Worm (Caenorhabditis elegans) whole organism, L4 larva: Measurements from ENCODE around the gene unc-10.
A peak's percentile ranks its signal among the peaks of the same experiment; 100 is the strongest.

Experiments
- ceh-82 ChIP-seq: sonication (generic microtip); optimal IDR thresholded peaks from 2 replicates; lab custom pipeline; 2017; ENCODE audit warnings: missing biosample characterization, missing genetic modification characterization
- nhr-28 ChIP-seq: fragments of 150-350 bp; optimal IDR thresholded peaks from 2 replicates; lab custom pipeline; 2014; ENCODE audit warnings: missing biosample characterization, missing genetic modification characterization
- tag-97 ChIP-seq: fragments of 200-800 bp; sonication (Bioruptor generic); IDR thresholded peaks from 2 replicates; pipeline ENCODE4 v1.3.6; 2022; ENCODE audit warnings: missing genetic modification characterization, missing compliant biosample characterization

DNA sequence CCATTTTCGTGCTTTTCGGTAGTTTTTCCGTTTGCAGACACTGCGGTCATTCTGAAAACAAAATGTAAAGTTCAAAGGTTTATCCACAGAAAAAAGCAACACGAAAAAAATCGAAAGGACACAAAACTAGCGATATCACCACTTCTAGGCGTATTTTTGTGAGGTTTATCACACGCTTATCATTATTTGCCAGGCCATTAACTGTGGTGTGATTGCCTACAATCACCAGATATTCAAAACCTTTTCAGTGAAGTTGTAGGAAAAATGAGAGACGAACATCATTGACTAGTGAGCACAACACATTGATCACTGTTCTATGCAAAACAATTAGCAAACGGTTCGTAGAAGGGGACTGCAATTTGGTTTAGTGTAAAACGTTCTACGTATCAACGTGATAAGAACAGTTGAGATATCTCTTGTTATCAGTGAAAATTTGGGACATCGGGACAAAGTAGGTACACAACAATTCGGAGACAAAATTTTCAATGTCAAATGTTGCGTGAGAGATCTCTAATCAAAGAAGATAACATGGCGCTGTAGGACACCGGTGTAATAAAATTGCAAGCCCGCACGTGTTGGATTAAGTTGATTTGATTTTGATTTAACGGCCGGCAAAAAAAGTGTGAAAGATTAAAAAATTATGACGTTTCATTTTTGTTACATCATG, 25.5 kb upstream of the unc-10 start, which contains the start of gene sur-5:
- TF ChIP-seq nhr-28 (tag; lab: Kevin White, UChicago) (peak; percentile 47), tag-97 (no peak), ceh-82 (tag; lab: Kevin White, UChicago) (no peak)
